Fruit fly (Drosophila melanogaster) whole organism, embryonic: Measurements from ENCODE around the gene Karybeta3.

Source experiments
- Ada2b ChIP-seq: fragments of 200-800 bp; sonication (Bioruptor generic); IDR thresholded peaks from 2 replicates; pipeline ENCODE4 v1.3.6; 2022; ENCODE audit warnings: missing biosample characterization, missing genetic modification characterization
- Aef1 ChIP-seq: fragments of 200-800 bp; sonication (Bioruptor generic); IDR thresholded peaks from 3 replicates; pipeline ENCODE4 v1.3.6; 2022; ENCODE audit warnings: missing biosample characterization, missing genetic modification characterization
- Asciz ChIP-seq: fragments of 200-800 bp; sonication (Bioruptor generic); optimal IDR thresholded peaks from 2 replicates; lab custom pipeline; 2017; ENCODE audit warnings: missing biosample characterization, mild to moderate bottlenecking, missing genetic modification characterization, missing genetic modification reagents
- Bgb ChIP-seq: fragments of 200-800 bp; sonication (Bioruptor generic); IDR thresholded peaks from 2 replicates; pipeline ENCODE4 v1.3.6; 2022; ENCODE audit warnings: missing biosample characterization, missing genetic modification characterization; ENCODE audit not compliant: partially characterized antibody
- Blimp-1 ChIP-seq: fragments of 200-800 bp; sonication (Bioruptor generic); optimal IDR thresholded peaks from 3 replicates; lab custom pipeline; 2018; ENCODE audit warnings: missing biosample characterization, missing genetic modification characterization, mild to moderate bottlenecking, moderate library complexity, missing genetic modification reagents
- BtbVII ChIP-seq: fragments of 200-800 bp; sonication (Bioruptor generic); optimal IDR thresholded peaks from 3 replicates; lab custom pipeline; 2017; ENCODE audit warnings: missing biosample characterization, mild to moderate bottlenecking, missing genetic modification characterization
- CG10431 ChIP-seq: fragments of 200-800 bp; sonication (Bioruptor generic); optimal IDR thresholded peaks from 3 replicates; lab custom pipeline; 2018; ENCODE audit warnings: missing biosample characterization, mild to moderate bottlenecking, missing genetic modification characterization
- CG11398 ChIP-seq: fragments of 200-800 bp; sonication (Bioruptor generic); optimal IDR thresholded peaks from 2 replicates; lab custom pipeline; 2016; ENCODE audit warnings: missing biosample characterization, missing genetic modification characterization
- CG11695 ChIP-seq: fragments of 200-800 bp; sonication (Bioruptor generic); IDR thresholded peaks from 3 replicates; pipeline ENCODE4 v1.3.6; 2022; ENCODE audit warnings: missing biosample characterization, missing genetic modification characterization
- CG15601 ChIP-seq: fragments of 200-800 bp; sonication (Bioruptor generic); optimal IDR thresholded peaks from 3 replicates; lab custom pipeline; 2019; ENCODE audit warnings: missing biosample characterization, mild to moderate bottlenecking, missing genetic modification characterization, moderate library complexity
- CG15696 ChIP-seq: fragments of 200-800 bp; sonication (Bioruptor generic); optimal IDR thresholded peaks from 2 replicates; lab custom pipeline; 2019; ENCODE audit warnings: missing biosample characterization, mild to moderate bottlenecking, missing genetic modification characterization, moderate library complexity
- CG17186 ChIP-seq: fragments of 200-800 bp; sonication (Bioruptor generic); optimal IDR thresholded peaks from 3 replicates; lab custom pipeline; 2017; ENCODE audit warnings: missing biosample characterization, missing genetic modification reagents, missing genetic modification characterization
- CG3281 ChIP-seq: fragments of 200-800 bp; sonication (Bioruptor generic); optimal IDR thresholded peaks from 3 replicates; lab custom pipeline; 2017; ENCODE audit warnings: missing biosample characterization, mild to moderate bottlenecking, missing genetic modification characterization
- CG4730 ChIP-seq: fragments of 200-800 bp; sonication (Bioruptor generic); IDR thresholded peaks from 2 replicates; pipeline ENCODE4 v1.3.6; 2022; ENCODE audit warnings: missing biosample characterization, missing genetic modification characterization
- CG7556 ChIP-seq: fragments of 200-800 bp; sonication (Bioruptor generic); optimal IDR thresholded peaks from 2 replicates; lab custom pipeline; 2017; ENCODE audit warnings: missing biosample characterization, mild to moderate bottlenecking, missing genetic modification characterization
- CG8388 ChIP-seq: fragments of 200-800 bp; sonication (Bioruptor generic); optimal IDR thresholded peaks from 2 replicates; lab custom pipeline; 2019; ENCODE audit warnings: missing biosample characterization, mild to moderate bottlenecking, missing genetic modification characterization, moderate library complexity
- CTCF ChIP-seq: fragments of 200-800 bp; sonication (Bioruptor generic); optimal IDR thresholded peaks from 2 replicates; lab custom pipeline; 2017; ENCODE audit warnings: missing biosample characterization, mild to moderate bottlenecking, missing genetic modification characterization, moderate library complexity
- Fer3 ChIP-seq: fragments of 200-800 bp; sonication (Bioruptor generic); optimal IDR thresholded peaks from 2 replicates; lab custom pipeline; 2018; ENCODE audit warnings: missing biosample characterization, mild to moderate bottlenecking, missing genetic modification characterization, moderate library complexity
- NfI ChIP-seq: fragments of 200-800 bp; sonication (Bioruptor generic); optimal IDR thresholded peaks from 3 replicates; lab custom pipeline; 2018; ENCODE audit warnings: missing biosample characterization, mild to moderate bottlenecking, missing genetic modification characterization, moderate library complexity
- Side ChIP-seq: fragments of 200-800 bp; sonication (Bioruptor generic); optimal IDR thresholded peaks from 2 replicates; lab custom pipeline; 2016; ENCODE audit warnings: missing biosample characterization, missing genetic modification characterization
- Sox102F ChIP-seq: fragments of 200-800 bp; sonication (Bioruptor generic); optimal IDR thresholded peaks from 2 replicates; lab custom pipeline; 2018; ENCODE audit warnings: missing biosample characterization, mild to moderate bottlenecking, missing genetic modification characterization, moderate library complexity
- Spps ChIP-seq: fragments of 200-800 bp; sonication (Bioruptor generic); optimal IDR thresholded peaks from 2 replicates; lab custom pipeline; 2018; ENCODE audit warnings: missing biosample characterization, mild to moderate bottlenecking, missing genetic modification characterization
- Trl ChIP-seq, 3 experiments: fragments of >200 bp in 2 of 3; fragments of 200-800 bp in 1 of 3; sonication (Bioruptor generic) in 1 of 3; optimal IDR thresholded peaks; 2 replicates in 1 of 3; 3 replicates in 2 of 3; lab custom pipeline; 2016 to 2017; ENCODE audit warnings: missing biosample characterization in 1 of 3, missing genetic modification characterization in 1 of 3
- al ChIP-seq: fragments of 200-800 bp; sonication (Bioruptor generic); IDR thresholded peaks from 2 replicates; pipeline ENCODE4 v1.3.6; 2022; ENCODE audit warnings: missing biosample characterization, missing genetic modification characterization
- bab2 ChIP-seq: fragments of 200-800 bp; sonication (Bioruptor generic); optimal IDR thresholded peaks from 2 replicates; lab custom pipeline; 2016; ENCODE audit warnings: missing biosample characterization, missing genetic modification characterization
- cwo ChIP-seq: fragments of 200-800 bp; sonication (Bioruptor generic); optimal IDR thresholded peaks from 3 replicates; lab custom pipeline; 2017; ENCODE audit warnings: missing biosample characterization, missing genetic modification characterization, mild to moderate bottlenecking, moderate library complexity, missing genetic modification reagents
- danr ChIP-seq: fragments of 200-800 bp; sonication (Bioruptor generic); IDR thresholded peaks from 2 replicates; pipeline ENCODE4 v1.3.6; 2022; ENCODE audit warnings: missing biosample characterization, missing genetic modification characterization
- disco-r ChIP-seq: fragments of 200-800 bp; sonication (Bioruptor generic); optimal IDR thresholded peaks from 2 replicates; lab custom pipeline; 2016; ENCODE audit warnings: missing biosample characterization, missing genetic modification characterization
- esg ChIP-seq: fragments of 200-800 bp; sonication (Bioruptor generic); conservative IDR thresholded peaks from 2 replicates; pipeline ENCODE4 v1.3.6; 2022; ENCODE audit warnings: missing biosample characterization, missing genetic modification characterization
- exex ChIP-seq: fragments of 200-800 bp; sonication (Bioruptor generic); optimal IDR thresholded peaks from 4 replicates; lab custom pipeline; 2018; ENCODE audit warnings: missing biosample characterization, mild to moderate bottlenecking, missing genetic modification characterization, moderate library complexity
- gcm ChIP-seq: fragments of 200-800 bp; sonication (Bioruptor generic); optimal IDR thresholded peaks from 2 replicates; lab custom pipeline; 2019; ENCODE audit warnings: missing biosample characterization, mild to moderate bottlenecking, missing genetic modification characterization, moderate library complexity
- grau ChIP-seq: fragments of 200-800 bp; optimal IDR thresholded peaks from 3 replicates; lab custom pipeline; 2019; ENCODE audit warnings: missing biosample characterization, mild to moderate bottlenecking, missing genetic modification characterization, moderate library complexity
- gsb ChIP-seq: fragments of 200-800 bp; sonication (Bioruptor generic); IDR thresholded peaks from 2 replicates; pipeline ENCODE4 v1.3.6; 2022; ENCODE audit warnings: missing biosample characterization, missing genetic modification characterization
- gsb-n ChIP-seq: fragments of 200-800 bp; sonication (Bioruptor generic); optimal IDR thresholded peaks from 3 replicates; lab custom pipeline; 2018; ENCODE audit warnings: missing biosample characterization, mild to moderate bottlenecking, missing genetic modification characterization
- kay ChIP-seq: fragments of 200-800 bp; sonication (Bioruptor generic); optimal IDR thresholded peaks from 2 replicates; lab custom pipeline; 2016; ENCODE audit warnings: missing biosample characterization, missing genetic modification characterization
- mam ChIP-seq: fragments of 200-800 bp; sonication (Bioruptor generic); optimal IDR thresholded peaks from 3 replicates; lab custom pipeline; 2016; ENCODE audit warnings: missing biosample characterization, missing genetic modification characterization
- nmo ChIP-seq: fragments of 200-800 bp; sonication (Bioruptor generic); optimal IDR thresholded peaks from 2 replicates; lab custom pipeline; 2018; ENCODE audit warnings: missing biosample characterization, mild to moderate bottlenecking, missing genetic modification characterization, moderate library complexity
- pan ChIP-seq, 4 experiments: fragments of >200 bp in 3 of 4; fragments of 200-800 bp in 1 of 4; sonication (Bioruptor generic) in 1 of 4; optimal IDR thresholded peaks in 3 of 4; IDR thresholded peaks in 1 of 4; 2 replicates each; pipeline versions ENCODE4 v1.3.6 to Lab custom; 2017 to 2022; ENCODE audit warnings: missing biosample characterization in 2 of 4, missing genetic modification characterization in 2 of 4, mixed read lengths in 1 of 4
- pum ChIP-seq: fragments of 200-800 bp; sonication (Bioruptor generic); optimal IDR thresholded peaks from 2 replicates; lab custom pipeline; 2016; ENCODE audit warnings: missing biosample characterization, missing genetic modification characterization
- row ChIP-seq: fragments of 200-800 bp; sonication (Bioruptor generic); IDR thresholded peaks from 3 replicates; pipeline ENCODE4 v1.3.6; 2022; ENCODE audit warnings: missing biosample characterization, missing genetic modification characterization
- run ChIP-seq: fragments of 200-800 bp; sonication (Bioruptor generic); optimal IDR thresholded peaks from 3 replicates; lab custom pipeline; 2018; ENCODE audit warnings: missing biosample characterization, mild to moderate bottlenecking, missing genetic modification characterization
- salm ChIP-seq: fragments of 200-800 bp; sonication (Bioruptor generic); optimal IDR thresholded peaks from 2 replicates; lab custom pipeline; 2018; ENCODE audit warnings: missing biosample characterization, mild to moderate bottlenecking, missing genetic modification characterization
- scrt ChIP-seq: fragments of 200-800 bp; sonication (Bioruptor generic); optimal IDR thresholded peaks from 2 replicates; lab custom pipeline; 2018; ENCODE audit warnings: missing biosample characterization, mild to moderate bottlenecking, missing genetic modification characterization, moderate library complexity
- trh ChIP-seq: fragments of 200-800 bp; sonication (Bioruptor generic); optimal IDR thresholded peaks from 2 replicates; lab custom pipeline; 2016; ENCODE audit warnings: missing biosample characterization, missing genetic modification characterization
- twi ChIP-seq: fragments of 200-800 bp; optimal IDR thresholded peaks from 2 replicates; lab custom pipeline; 2019; ENCODE audit warnings: missing biosample characterization, mild to moderate bottlenecking, missing genetic modification characterization, moderate library complexity
- unpg ChIP-seq: fragments of 200-800 bp; sonication (Bioruptor generic); optimal IDR thresholded peaks from 3 replicates; lab custom pipeline; 2018; ENCODE audit warnings: missing biosample characterization, mild to moderate bottlenecking, missing genetic modification characterization, moderate library complexity
- vvl ChIP-seq: fragments of 200-800 bp; sonication (Bioruptor generic); IDR thresholded peaks from 2 replicates; pipeline ENCODE4 v1.3.6; 2022; ENCODE audit warnings: missing biosample characterization, missing genetic modification characterization
- wdn ChIP-seq: fragments of 200-800 bp; sonication (Bioruptor generic); IDR thresholded peaks from 2 replicates; pipeline ENCODE4 v1.3.6; 2022; ENCODE audit warnings: missing biosample characterization, missing genetic modification characterization
- wek ChIP-seq: fragments of 200-800 bp; sonication (Bioruptor generic); optimal IDR thresholded peaks from 3 replicates; lab custom pipeline; 2018; ENCODE audit warnings: missing biosample characterization, mild to moderate bottlenecking, missing genetic modification characterization, moderate library complexity
- yki ChIP-seq: fragments of >200 bp; optimal IDR thresholded peaks from 3 replicates; lab custom pipeline; 2018

Gene Karybeta3

DNA sequence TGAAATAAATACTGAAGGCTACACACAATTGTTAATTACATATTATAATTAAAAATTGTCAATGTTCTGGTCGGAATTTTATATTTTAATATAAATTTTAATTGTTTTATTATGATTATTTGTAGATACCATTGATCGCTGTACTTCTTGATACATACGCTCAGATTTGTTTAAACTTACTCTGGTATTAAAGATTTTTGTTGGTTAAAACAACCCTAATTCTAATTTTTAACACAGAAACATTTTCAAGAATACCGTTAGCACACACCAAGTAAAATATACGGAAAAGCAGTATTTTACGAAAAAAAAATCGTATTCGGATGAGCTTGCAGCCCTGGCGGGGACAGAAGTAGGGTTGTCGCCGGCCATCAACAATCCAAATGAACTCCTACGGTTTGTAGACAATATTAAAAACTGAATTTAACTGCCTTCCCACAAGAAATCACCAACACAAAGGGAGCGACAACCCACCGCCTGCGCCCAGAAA is 7.3 kb upstream of the Karybeta3 start, which contains the start of the genes CG9775, MED31 and slx1 (continued):
- TF ChIP-seq Fer3 (tag; lab: Kevin White, UChicago) (peak; percentile 81), Side (peak; percentile 16), Asciz (GFP tag; lab: Kevin White, UChicago) (peak; percentile 15), salm (tag; lab: Kevin White, UChicago) (peak; percentile 47), Aef1 (GFP tag; lab: Robert Waterston, UW) (peak; percentile 58; the same call in 2 of the 3 replicates), CG11398 (GFP tag; lab: Kevin White, UChicago) (no peak), disco-r (GFP tag; lab: Kevin White, UChicago) (no peak), wdn (GFP tag; lab: Robert Waterston, UW) (peak; percentile 66), unpg (peak; percentile 87), CG15696 (tag; lab: Kevin White, UChicago) (peak; percentile 70), gsb (peak; percentile 44; the same call in 1 of the 2 replicates), wek (peak; percentile 92), CG4730 (GFP tag; lab: Robert Waterston, UW) (peak; percentile 58), exex (tag; lab: Kevin White, UChicago) (peak; percentile 27), Sox102F (peak; percentile 84), scrt (GFP tag; lab: Kevin White, UChicago) (peak; percentile 48), CG3281 (GFP tag; lab: Kevin White, UChicago) (peak; percentile 71), esg (GFP tag; lab: Robert Waterston, UW) (peak; percentile 78), trh (GFP tag; lab: Kevin White, UChicago) (peak; percentile 20), nmo (GFP tag; lab: Kevin White, UChicago) (peak; percentile 89), BtbVII (peak; percentile 69), gsb-n (peak; percentile 78), CG8388 (peak; percentile 71), Trl (optimal IDR thresholded peaks at IDR 0.05; lab: Kevin White, UChicago) (no peak), Trl (GFP tag; optimal IDR thresholded peaks at IDR 0.05; lab: Kevin White, UChicago) (peak; percentile 46), CG7556 (GFP tag; lab: Kevin White, UChicago) (peak; percentile 77), grau (tag; lab: Kevin White, UChicago) (peak; percentile 80), kay (GFP tag; lab: Kevin White, UChicago) (peak; percentile 14), mam (GFP tag; lab: Kevin White, UChicago) (peak; percentile 43), al (GFP tag; lab: Robert Waterston, UW) (peak; percentile 72), CG11695 (GFP tag; lab: Robert Waterston, UW) (peak; percentile 81), run (tag; lab: Kevin White, UChicago) (peak; percentile 48), pum (GFP tag; lab: Kevin White, UChicago) (peak; percentile 31), danr (peak; percentile 51; the same call in 1 of the 2 replicates), vvl (peak; percentile 74), pan (optimal IDR thresholded peaks at IDR 0.05; lab: Kevin White, UChicago) (no peak), pan (GFP tag; optimal IDR thresholded peaks at IDR 0.05 in 1 of 2, IDR thresholded peaks at IDR 0.05 in 1 of 2) (peak in 1 of 2 experiments; percentile 75), CTCF (GFP tag; lab: Kevin White, UChicago) (peak; percentile 8), CG15601 (peak; percentile 72), Bgb (GFP tag; lab: Robert Waterston, UW) (peak; percentile 21; the same call in 1 of the 2 replicates), Ada2b (peak; percentile 69), CG17186 (GFP tag; lab: Kevin White, UChicago) (peak; percentile 48), row (GFP tag; lab: Robert Waterston, UW) (peak; percentile 90), Spps (tag; lab: Kevin White, UChicago) (peak; percentile 57), NfI (peak; percentile 81), cwo (no peak), twi (tag; lab: Kevin White, UChicago) (peak; percentile 37), bab2 (GFP tag; lab: Kevin White, UChicago) (peak; percentile 26), Blimp-1 (peak; percentile 71), CG10431 (GFP tag; lab: Kevin White, UChicago) (peak; percentile 33), yki (no peak), gcm (peak; percentile 68)
